Fruit fly (Drosophila melanogaster) whole organism, embryonic: ENCODE results near the gene CG33784.
A peak's percentile ranks its signal among the peaks of the same experiment; 100 is the strongest.

Experiments used
- Aef1 ChIP-seq: fragments of 200-800 bp; sonication (Bioruptor generic); IDR thresholded peaks from 3 replicates; pipeline ENCODE4 v1.3.6; 2022; ENCODE audit warnings: missing biosample characterization, missing genetic modification characterization
- Antp ChIP-seq: fragments of 200-800 bp; sonication (Bioruptor generic); optimal IDR thresholded peaks from 3 replicates; lab custom pipeline; 2016; ENCODE audit warnings: missing biosample characterization, missing genetic modification characterization
- Bgb ChIP-seq: fragments of 200-800 bp; sonication (Bioruptor generic); IDR thresholded peaks from 2 replicates; pipeline ENCODE4 v1.3.6; 2022; ENCODE audit warnings: missing biosample characterization, missing genetic modification characterization; ENCODE audit not compliant: partially characterized antibody
- CG12104 ChIP-seq: fragments of 200-800 bp; sonication (Bioruptor generic); optimal IDR thresholded peaks from 3 replicates; lab custom pipeline; 2016; ENCODE audit warnings: missing biosample characterization, missing genetic modification characterization
- CG12219 ChIP-seq: fragments of 200-800 bp; sonication (Bioruptor generic); optimal IDR thresholded peaks from 3 replicates; lab custom pipeline; 2018; ENCODE audit warnings: missing biosample characterization, mild to moderate bottlenecking, missing genetic modification characterization
- CG13775 ChIP-seq: fragments of 200-800 bp; sonication (Bioruptor generic); optimal IDR thresholded peaks from 3 replicates; lab custom pipeline; 2017; ENCODE audit warnings: missing biosample characterization, mild to moderate bottlenecking, missing genetic modification characterization
- CG14710 ChIP-seq: fragments of 200-800 bp; sonication (Bioruptor generic); optimal IDR thresholded peaks from 3 replicates; lab custom pipeline; 2019; ENCODE audit warnings: missing biosample characterization, mild to moderate bottlenecking, missing genetic modification characterization, moderate library complexity
- CG1602 ChIP-seq: fragments of 200-800 bp; sonication (Bioruptor generic); optimal IDR thresholded peaks from 3 replicates; lab custom pipeline; 2016; ENCODE audit warnings: missing biosample characterization, missing genetic modification characterization
- CG17359 ChIP-seq: fragments of 200-800 bp; sonication (Bioruptor generic); optimal IDR thresholded peaks from 3 replicates; lab custom pipeline; 2018; ENCODE audit warnings: missing biosample characterization, mild to moderate bottlenecking, missing genetic modification characterization, moderate library complexity
- CG17612 ChIP-seq: fragments of 200-800 bp; sonication (Bioruptor generic); IDR thresholded peaks from 2 replicates; pipeline ENCODE4 v1.3.6; 2022; ENCODE audit warnings: missing biosample characterization, missing genetic modification characterization
- CG2199 ChIP-seq: fragments of 200-800 bp; sonication (Bioruptor generic); IDR thresholded peaks from 3 replicates; pipeline ENCODE4 v1.3.6; 2022; ENCODE audit warnings: missing biosample characterization, missing genetic modification characterization
- CG31224 ChIP-seq: fragments of 200-800 bp; sonication (Bioruptor generic); IDR thresholded peaks from 2 replicates; pipeline ENCODE4 v1.3.6; 2022; ENCODE audit warnings: missing biosample characterization, missing genetic modification characterization
- CG33557 ChIP-seq: fragments of 200-800 bp; sonication (Bioruptor generic); optimal IDR thresholded peaks from 2 replicates; lab custom pipeline; 2019; ENCODE audit warnings: missing biosample characterization, mild to moderate bottlenecking, missing genetic modification characterization, moderate library complexity
- CG4424 ChIP-seq: fragments of 200-800 bp; sonication (Bioruptor generic); optimal IDR thresholded peaks from 3 replicates; lab custom pipeline; 2016; ENCODE audit warnings: missing biosample characterization, missing genetic modification characterization
- CG4617 ChIP-seq: fragments of 200-800 bp; sonication (Bioruptor generic); optimal IDR thresholded peaks from 3 replicates; lab custom pipeline; 2016; ENCODE audit warnings: missing biosample characterization, missing genetic modification characterization, borderline replicate concordance
- CG5180 ChIP-seq: fragments of 200-800 bp; sonication (Bioruptor generic); optimal IDR thresholded peaks from 3 replicates; lab custom pipeline; 2017; ENCODE audit warnings: missing biosample characterization, missing genetic modification characterization, mild to moderate bottlenecking, moderate library complexity, missing genetic modification reagents
- CG6272 ChIP-seq: fragments of 200-800 bp; sonication (Bioruptor generic); IDR thresholded peaks from 2 replicates; pipeline ENCODE4 v1.3.6; 2022; ENCODE audit warnings: missing biosample characterization, missing genetic modification characterization
- CG9609 ChIP-seq: fragments of 200-800 bp; sonication (Bioruptor generic); optimal IDR thresholded peaks from 3 replicates; lab custom pipeline; 2016; ENCODE audit warnings: missing biosample characterization, missing genetic modification characterization
- CG9932 ChIP-seq: fragments of 200-800 bp; sonication (Bioruptor generic); IDR thresholded peaks from 2 replicates; pipeline ENCODE4 v1.3.6; 2022; ENCODE audit warnings: missing biosample characterization, missing genetic modification characterization
- Camta ChIP-seq: fragments of 200-800 bp; sonication (Bioruptor generic); optimal IDR thresholded peaks from 2 replicates; lab custom pipeline; 2016; ENCODE audit warnings: missing biosample characterization, missing genetic modification characterization
- CrebB ChIP-seq: fragments of 200-800 bp; sonication (Bioruptor generic); optimal IDR thresholded peaks from 3 replicates; lab custom pipeline; 2018; ENCODE audit warnings: missing biosample characterization, mild to moderate bottlenecking, missing genetic modification characterization
- Drgx ChIP-seq: fragments of 200-800 bp; sonication (Bioruptor generic); IDR thresholded peaks from 2 replicates; pipeline ENCODE4 v1.3.6; 2022; ENCODE audit warnings: missing biosample characterization, missing genetic modification characterization
- Fer2 ChIP-seq: fragments of 200-800 bp; sonication (Bioruptor generic); optimal IDR thresholded peaks from 2 replicates; lab custom pipeline; 2018; ENCODE audit warnings: missing biosample characterization, mild to moderate bottlenecking, missing genetic modification characterization, moderate library complexity
- Gsc ChIP-seq: fragments of 200-800 bp; sonication (Bioruptor generic); IDR thresholded peaks from 2 replicates; pipeline ENCODE4 v1.3.6; 2022; ENCODE audit warnings: missing biosample characterization, missing genetic modification characterization
- Gug ChIP-seq: fragments of 200-800 bp; sonication (Bioruptor generic); IDR thresholded peaks from 4 replicates; pipeline ENCODE4 v1.3.6; 2022; ENCODE audit warnings: missing biosample characterization, missing genetic modification characterization
- Hr78 ChIP-seq, 2 experiments: fragments of 200-800 bp in 1 of 2; fragments of >200 bp in 1 of 2; sonication (Bioruptor generic) in 1 of 2; optimal IDR thresholded peaks; 2 replicates each; lab custom pipeline; 2017 to 2019; ENCODE audit warnings: missing biosample characterization in 2 of 2, missing genetic modification characterization in 2 of 2, mild to moderate bottlenecking in 1 of 2, moderate library complexity in 1 of 2
- Jarid2 ChIP-seq: fragments of 200-800 bp; sonication (Bioruptor generic); optimal IDR thresholded peaks from 3 replicates; lab custom pipeline; 2017; ENCODE audit warnings: mild to moderate bottlenecking, missing biosample characterization, missing genetic modification reagents, missing genetic modification characterization
- Mad ChIP-seq: fragments of 200-800 bp; sonication (Bioruptor generic); optimal IDR thresholded peaks from 2 replicates; lab custom pipeline; 2016; ENCODE audit warnings: missing biosample characterization, missing genetic modification characterization
- Med ChIP-seq: fragments of 200-800 bp; sonication (Bioruptor generic); peaks from one replicate; lab custom pipeline; 2016; ENCODE audit warnings: missing biosample characterization, missing genetic modification characterization, mild to moderate bottlenecking, inconsistent platforms, moderate library complexity
- Stat92E ChIP-seq, 3 experiments: fragments of >200 bp in 2 of 3; fragments of 200-800 bp in 1 of 3; sonication (Bioruptor generic) in 1 of 3; optimal IDR thresholded peaks; 2 replicates each; lab custom pipeline; 2017 to 2019; ENCODE audit warnings: missing biosample characterization in 3 of 3, missing genetic modification characterization in 3 of 3, mild to moderate bottlenecking in 1 of 3, moderate library complexity in 1 of 3
- Usf ChIP-seq: fragments of 200-800 bp; sonication (Bioruptor generic); optimal IDR thresholded peaks from 2 replicates; lab custom pipeline; 2017; ENCODE audit warnings: missing genotype, missing biosample characterization, missing genetic modification characterization
- YL-1 ChIP-seq: fragments of 200-800 bp; sonication (Bioruptor generic); optimal IDR thresholded peaks from 3 replicates; lab custom pipeline; 2017; ENCODE audit warnings: missing biosample characterization, mild to moderate bottlenecking, missing genetic modification characterization
- cg ChIP-seq: fragments of 200-800 bp; sonication (Bioruptor generic); optimal IDR thresholded peaks from 3 replicates; lab custom pipeline; 2019; ENCODE audit warnings: missing biosample characterization, mild to moderate bottlenecking, missing genetic modification characterization, moderate library complexity
- chinmo ChIP-seq: fragments of 200-800 bp; sonication (Bioruptor generic); IDR thresholded peaks from 4 replicates; pipeline ENCODE4 v1.3.6; 2022; ENCODE audit warnings: missing biosample characterization, missing genetic modification characterization; ENCODE audit not compliant: partially characterized antibody
- chm ChIP-seq: fragments of 200-800 bp; sonication (Bioruptor generic); IDR thresholded peaks from 2 replicates; pipeline ENCODE4 v1.3.6; 2022; ENCODE audit warnings: missing biosample characterization, missing genetic modification characterization
- chn ChIP-seq: fragments of 200-800 bp; sonication (Bioruptor generic); optimal IDR thresholded peaks from 2 replicates; lab custom pipeline; 2016; ENCODE audit warnings: missing biosample characterization, missing genetic modification characterization
- eve ChIP-seq, 2 experiments: fragments of >200 bp; optimal IDR thresholded peaks; 2 replicates each; lab custom pipeline; 2017; ENCODE audit warnings: missing biosample characterization in 2 of 2, missing genetic modification characterization in 2 of 2
- fd102C ChIP-seq: fragments of 200-800 bp; sonication (Bioruptor generic); optimal IDR thresholded peaks from 2 replicates; lab custom pipeline; 2018; ENCODE audit warnings: missing biosample characterization, mild to moderate bottlenecking, missing genetic modification characterization, moderate library complexity
- ftz-f1 ChIP-seq: fragments of 200-800 bp; sonication (Bioruptor generic); optimal IDR thresholded peaks from 2 replicates; lab custom pipeline; 2016; ENCODE audit warnings: missing biosample characterization, missing genetic modification characterization
- gsb-n ChIP-seq: fragments of 200-800 bp; sonication (Bioruptor generic); optimal IDR thresholded peaks from 3 replicates; lab custom pipeline; 2018; ENCODE audit warnings: missing biosample characterization, mild to moderate bottlenecking, missing genetic modification characterization
- hbn ChIP-seq: fragments of 200-800 bp; sonication (Bioruptor generic); IDR thresholded peaks from 2 replicates; pipeline ENCODE4 v1.3.6; 2022; ENCODE audit warnings: missing biosample characterization, missing genetic modification characterization; ENCODE audit not compliant: partially characterized antibody
- lbe ChIP-seq: fragments of 200-800 bp; sonication (Bioruptor generic); optimal IDR thresholded peaks from 2 replicates; lab custom pipeline; 2016; ENCODE audit warnings: missing biosample characterization, mild to moderate bottlenecking, missing genetic modification characterization
- lov ChIP-seq, 2 experiments: fragments of 200-800 bp in 1 of 2; fragments of >200 bp in 1 of 2; sonication (Bioruptor generic) in 1 of 2; IDR thresholded peaks in 1 of 2; optimal IDR thresholded peaks in 1 of 2; 2 replicates in 1 of 2; 3 replicates in 1 of 2; pipeline versions ENCODE4 v1.3.6 to Lab custom; 2017 to 2022; ENCODE audit warnings: missing biosample characterization in 1 of 2, missing genetic modification characterization in 1 of 2
- pros ChIP-seq: fragments of 200-800 bp; sonication (Bioruptor generic); optimal IDR thresholded peaks from 3 replicates; lab custom pipeline; 2019; ENCODE audit warnings: missing biosample characterization, mild to moderate bottlenecking, missing genetic modification characterization, moderate library complexity
- scrt ChIP-seq: fragments of 200-800 bp; sonication (Bioruptor generic); optimal IDR thresholded peaks from 2 replicates; lab custom pipeline; 2018; ENCODE audit warnings: missing biosample characterization, mild to moderate bottlenecking, missing genetic modification characterization, moderate library complexity
- ssp ChIP-seq: fragments of 200-800 bp; sonication (Bioruptor generic); IDR thresholded peaks from 2 replicates; pipeline ENCODE4 v1.3.6; 2022; ENCODE audit warnings: missing biosample characterization, missing genetic modification characterization
- tgo ChIP-seq: fragments of 200-800 bp; sonication (Bioruptor generic); IDR thresholded peaks from 3 replicates; pipeline ENCODE4 v1.3.6; 2022; ENCODE audit warnings: missing biosample characterization, missing genetic modification characterization
- tio ChIP-seq: fragments of 200-800 bp; sonication (Bioruptor generic); optimal IDR thresholded peaks from 2 replicates; lab custom pipeline; 2017; ENCODE audit warnings: missing biosample characterization, missing genetic modification characterization, inconsistent platforms

Gene CG33784

DNA sequence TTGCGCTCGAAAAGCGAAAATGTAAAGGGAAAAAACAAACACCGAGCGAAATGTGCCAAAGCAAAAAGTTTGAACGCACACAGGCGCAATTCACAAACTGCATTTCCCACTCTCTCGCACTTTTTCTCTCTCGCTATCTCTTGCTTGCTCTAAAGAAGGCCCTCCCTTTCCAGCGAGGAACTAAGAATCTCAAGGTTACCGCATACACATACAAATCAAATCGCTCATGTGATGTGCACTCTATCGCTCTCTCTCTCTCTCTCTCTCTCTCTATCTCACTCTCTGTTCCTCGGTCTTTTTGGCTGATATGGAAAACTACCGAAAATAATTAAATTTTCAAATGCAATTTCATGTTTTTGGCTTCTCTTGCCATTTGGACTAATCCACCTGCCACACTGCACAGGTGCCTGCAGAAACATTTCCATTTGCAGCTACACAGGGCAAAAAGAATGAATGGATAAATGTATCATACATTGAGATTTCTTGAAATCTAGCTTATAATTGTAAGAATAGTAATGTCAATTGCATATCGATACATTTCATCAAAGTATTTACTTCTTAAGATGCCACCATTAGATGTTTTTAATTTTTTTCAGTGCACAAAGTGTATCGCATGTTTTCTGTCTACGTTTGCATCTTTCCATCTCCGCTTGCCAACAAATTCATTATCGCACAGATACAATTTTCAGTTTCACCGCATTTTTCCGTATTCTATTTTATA lies 11.7 kb downstream of the CG33784 start (continued):
- TF ChIP-seq lov (optimal IDR thresholded peaks at IDR 0.05; lab: Kevin White, UChicago) (no peak), lov (GFP tag; IDR thresholded peaks at IDR 0.05; lab: Robert Waterston, UW) (no peak), Camta (GFP tag; lab: Kevin White, UChicago) (peak; percentile 33), CG17612 (GFP tag; lab: Robert Waterston, UW) (no peak), Stat92E (GFP tag; optimal IDR thresholded peaks at IDR 0.05; lab: Kevin White, UChicago) (no peak), CG9609 (GFP tag; lab: Kevin White, UChicago) (peak; percentile 6), CG14710 (no peak), ssp (GFP tag; lab: Robert Waterston, UW) (0 out of 2 replicates have a peak, but pooled peaks have one; percentile 19), Bgb (GFP tag; lab: Robert Waterston, UW) (no peak), CG6272 (GFP tag; lab: Robert Waterston, UW) (no peak), fd102C (no peak), cg (GFP tag; lab: Kevin White, UChicago) (peak; percentile 63), lbe (GFP tag; lab: Kevin White, UChicago) (no peak), tgo (peak; percentile 30; the same call in 1 of the 3 replicates), chn (GFP tag; lab: Kevin White, UChicago) (no peak), pros (no peak), Gsc (no peak), Med (GFP tag; lab: Kevin White, UChicago) (peak; percentile 57), CG33557 (GFP tag; lab: Kevin White, UChicago) (no peak), Aef1 (GFP tag; lab: Robert Waterston, UW) (peak; percentile 26; the same call in 1 of the 3 replicates), CG17359 (tag; lab: Kevin White, UChicago) (peak; percentile 45), scrt (GFP tag; lab: Kevin White, UChicago) (no peak), CG12219 (GFP tag; lab: Kevin White, UChicago) (peak; percentile 7), Mad (no peak), tio (no peak), Gug (no peak; the same call in 3 of the 4 replicates), CG9932 (GFP tag; lab: Robert Waterston, UW) (no peak), Hr78 (GFP tag; optimal IDR thresholded peaks at IDR 0.05; lab: Kevin White, UChicago) (no peak), YL-1 (no peak), chinmo (GFP tag; lab: Robert Waterston, UW) (peak; percentile 72; the same call in 2 of the 4 replicates), CG4424 (GFP tag; lab: Kevin White, UChicago) (no peak), eve (GFP tag; optimal IDR thresholded peaks at IDR 0.05; lab: Kevin White, UChicago) (peak in 1 of 2 experiments; percentile 43), Fer2 (tag; lab: Kevin White, UChicago) (no peak), CG1602 (GFP tag; lab: Kevin White, UChicago) (peak; percentile 18), CG12104 (GFP tag; lab: Kevin White, UChicago) (no peak), CG13775 (no peak), Usf (GFP tag; lab: Kevin White, UChicago) (no peak), CG31224 (no peak), Drgx (peak; percentile 86), chm (GFP tag; lab: Robert Waterston, UW) (no peak), hbn (no peak), ftz-f1 (GFP tag; lab: Kevin White, UChicago) (peak; percentile 52), Antp (GFP tag; lab: Kevin White, UChicago) (peak; percentile 2), CrebB (tag; lab: Kevin White, UChicago) (no peak), Jarid2 (GFP tag; lab: Kevin White, UChicago) (no peak), gsb-n (no peak), CG5180 (no peak), CG2199 (no peak), CG4617 (GFP tag; lab: Kevin White, UChicago) (no peak)
